Worm (Caenorhabditis elegans) whole organism, L1 larva: ENCODE data around the gene taap-1.

Experiments used
- unc-62 ChIP-seq: fragments of 150-350 bp; optimal IDR thresholded peaks from 2 replicates; lab custom pipeline; 2014; ENCODE audit warnings: missing biosample characterization, missing genetic modification reagents, missing genetic modification characterization
- ztf-4 ChIP-seq: fragments of 150-350 bp; optimal IDR thresholded peaks from 2 replicates; lab custom pipeline; 2014; ENCODE audit warnings: missing biosample characterization, missing genetic modification characterization

DNA sequence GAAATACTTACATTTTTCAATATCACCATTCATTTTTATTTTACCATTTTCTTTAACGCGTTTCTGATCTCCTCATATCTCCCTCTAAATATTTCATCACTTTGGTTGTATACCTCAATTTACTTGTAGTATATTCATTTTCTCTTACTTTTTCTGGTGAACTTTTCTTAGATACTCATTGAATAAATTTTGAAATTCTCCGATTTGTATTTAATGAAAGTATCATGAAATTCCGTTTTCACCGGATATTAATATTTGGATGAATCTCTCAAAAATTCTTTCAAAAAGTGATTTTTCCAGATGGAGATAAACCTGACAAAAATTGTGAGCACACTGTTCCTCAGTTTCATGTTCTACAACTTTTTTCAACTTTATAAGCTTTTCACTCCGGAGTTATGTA lies 34.5 kb upstream of the taap-1 start, which contains the start of gene T13H5.8:
- no peak for TF ChIP-seq unc-62 (GFP tag; lab: Kevin White, UChicago)
- no peak for TF ChIP-seq ztf-4 (tag; lab: Kevin White, UChicago)
